Fruit fly (Drosophila melanogaster) whole organism, wandering third instar larva: ENCODE measurements around the gene Eig71Eh.

Source experiments
- Rel ChIP-seq, 2 experiments: fragments of 200-800 bp; sonication (Bioruptor generic) in 1 of 2; optimal IDR thresholded peaks; 2 replicates in 1 of 2; 3 replicates in 1 of 2; lab custom pipeline; 2016 to 2019; ENCODE audit warnings: mild to moderate bottlenecking in 2 of 2, missing biosample characterization in 2 of 2, missing genetic modification characterization in 2 of 2, moderate library complexity in 1 of 2
- Vsx2 ChIP-seq: fragments of 200-300, 225-300 bp; sonication (Bioruptor generic); optimal IDR thresholded peaks from 2 replicates; lab custom pipeline; 2018; ENCODE audit warnings: missing biosample characterization, missing genetic modification characterization; ENCODE audit not compliant: partially characterized antibody
- h ChIP-seq: fragments of 200-800 bp; sonication (Bioruptor generic); optimal IDR thresholded peaks from 3 replicates; lab custom pipeline; 2016; ENCODE audit warnings: missing biosample characterization, mild to moderate bottlenecking, missing genetic modification characterization
- tai ChIP-seq: sonication (Bioruptor generic); optimal IDR thresholded peaks from 2 replicates; lab custom pipeline; 2016; ENCODE audit warnings: missing biosample characterization, missing genetic modification characterization

DNA sequence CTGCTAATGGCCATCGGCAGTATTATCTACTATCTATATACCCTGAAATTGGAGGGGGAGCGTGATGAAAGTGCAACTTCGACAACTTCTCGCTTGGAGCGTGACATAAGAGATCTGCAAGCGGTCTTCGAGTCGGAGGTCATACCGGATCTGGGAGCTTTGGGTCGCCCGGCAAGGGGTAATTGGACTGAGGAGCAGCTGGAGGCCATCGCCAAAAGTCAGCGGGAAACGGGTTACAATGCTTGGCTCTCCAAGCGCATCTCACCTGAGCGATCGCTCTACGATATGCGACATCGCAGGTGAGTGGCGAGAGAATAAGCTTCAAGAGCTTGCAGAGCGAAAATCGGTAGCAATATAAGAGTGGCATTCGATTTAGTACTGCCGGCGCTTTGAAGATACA, 24.8 kb upstream of the Eig71Eh start:
- TF ChIP-seq Rel (GFP tag; optimal IDR thresholded peaks at IDR 0.05; lab: Kevin White, UChicago) (no peak), Rel (tag; optimal IDR thresholded peaks at IDR 0.05; lab: Kevin White, UChicago) (no peak), Vsx2 (peak; percentile 43), h (GFP tag; lab: Kevin White, UChicago) (no peak), tai (GFP tag; lab: Kevin White, UChicago) (no peak)
